Worm (Caenorhabditis elegans) whole organism, L1 larva: ENCODE measurements around the gene ech-1.1.

Experiments
- Y116A8C.19 ChIP-seq: sonication (generic microtip); optimal IDR thresholded peaks from 2 replicates; lab custom pipeline; 2016; ENCODE audit warnings: missing compliant biosample characterization, missing genetic modification characterization, borderline replicate concordance
- blmp-1 ChIP-seq: fragments of 150-350 bp; optimal IDR thresholded peaks from 2 replicates; lab custom pipeline; 2014; ENCODE audit warnings: missing biosample characterization, missing genetic modification characterization
- fos-1 ChIP-seq: fragments of 150-350 bp; optimal IDR thresholded peaks from 2 replicates; lab custom pipeline; 2014; ENCODE audit warnings: missing biosample characterization, missing genetic modification characterization
- lin-15B ChIP-seq: fragments of 150-350 bp; sonication (generic microtip); optimal IDR thresholded peaks from 3 replicates; lab custom pipeline; 2014; ENCODE audit warnings: missing biosample characterization, missing genetic modification characterization
- lsy-2 ChIP-seq, 2 experiments: fragments of 150-350 bp; optimal IDR thresholded peaks; 2 replicates each; lab custom pipeline; 2014; ENCODE audit warnings: missing biosample characterization in 2 of 2, missing genetic modification characterization in 2 of 2
- nhr-11 ChIP-seq: fragments of 150-350 bp; optimal IDR thresholded peaks from 2 replicates; lab custom pipeline; 2014; ENCODE audit warnings: missing biosample characterization, missing genetic modification characterization
- skn-1 ChIP-seq: fragments of 150-350 bp; optimal IDR thresholded peaks from 2 replicates; lab custom pipeline; 2014; ENCODE audit warnings: missing biosample characterization, missing genetic modification characterization
- tlp-1 ChIP-seq: fragments of 150-350 bp; optimal IDR thresholded peaks from 2 replicates; lab custom pipeline; 2014; ENCODE audit warnings: missing biosample characterization, missing genetic modification characterization
- zag-1 ChIP-seq: fragments of 150-350 bp; optimal IDR thresholded peaks from 2 replicates; lab custom pipeline; 2014; ENCODE audit warnings: missing biosample characterization, missing genetic modification characterization
- ztf-11 ChIP-seq, 2 experiments: sonication (generic microtip); optimal IDR thresholded peaks; 2 replicates each; lab custom pipeline; 2016 to 2017; ENCODE audit warnings: missing genetic modification characterization in 2 of 2, missing biosample characterization in 1 of 2, missing compliant biosample characterization in 1 of 2

- TF ChIP-seq tlp-1 (tag; lab: Kevin White, UChicago), result no peak
- TF ChIP-seq Y116A8C.19, result no peak
- TF ChIP-seq nhr-11, result no peak
- no peak for TF ChIP-seq blmp-1 (tag; lab: Kevin White, UChicago)
- TF ChIP-seq skn-1 (tag; lab: Kevin White, UChicago), result no peak
- no peak for TF ChIP-seq ztf-11 (tag; optimal IDR thresholded peaks at IDR 0.05; lab: Kevin White, UChicago)
- no peak for TF ChIP-seq lsy-2 (tag; optimal IDR thresholded peaks at IDR 0.05; lab: Kevin White, UChicago)
- TF ChIP-seq lin-15B (tag; lab: Kevin White, UChicago), result no peak
- TF ChIP-seq zag-1 (tag; lab: Kevin White, UChicago), result no peak
- no peak for TF ChIP-seq fos-1 (tag; lab: Kevin White, UChicago)
Observed at ce11 chrV:15397139-15397538, 35.8 kb upstream of the ech-1.1 start.
